Worm (Caenorhabditis elegans): ENCODE data around the gene fbxb-62.

- TF ChIP-seq blmp-1 (tag; optimal IDR thresholded peaks at IDR 0.05) (no peak), lin-15B (tag; optimal IDR thresholded peaks at IDR 0.05) (no peak), nhr-28 (tag; optimal IDR thresholded peaks at IDR 0.05) (no peak), lin-13 (GFP tag; optimal IDR thresholded peaks at IDR 0.05) (no peak), F16B12.6 (tag; optimal IDR thresholded peaks at IDR 0.05) (no peak), egl-27 (tag; optimal IDR thresholded peaks at IDR 0.05) (no peak), ces-1 (GFP tag; optimal IDR thresholded peaks at IDR 0.05) (no peak)
Measured at ce11 chrV:19297510-19297909, 4.3 kb downstream of the fbxb-62 start, which contains the start of gene fbxb-60.
